Worm (Caenorhabditis elegans): ENCODE results near the gene fbxb-74.

ce11 chrIV:4465184-4465583 is 26.1 kb upstream of the fbxb-74 start, which contains the start of gene M01H9.5:
- TF ChIP-seq aly-2 (tag; optimal IDR thresholded peaks at IDR 0.05) (no peak), skn-1 (tag; optimal IDR thresholded peaks at IDR 0.05) (no peak), Y116A8C.19 (tag; optimal IDR thresholded peaks at IDR 0.05; ENCODE audit: borderline replicate concordance) (no peak), snpc-4 (tag; optimal IDR thresholded peaks at IDR 0.05) (no peak)

Data from whole organism, L1 larva.